Worm (Caenorhabditis elegans) whole organism, mixed stage, embryonic: ENCODE data around the gene T27E4.1.

ENCODE experiments used
- elt-1 ChIP-seq: sonication (generic microtip); optimal IDR thresholded peaks from 2 replicates; lab custom pipeline; 2017; ENCODE audit warnings: missing genetic modification characterization, mild to moderate bottlenecking, missing compliant biosample characterization, antibody characterized with exemption, moderate library complexity, borderline replicate concordance; ENCODE audit not compliant: insufficient read depth
- lsy-2 ChIP-seq: fragments of 150-350 bp; optimal IDR thresholded peaks from 2 replicates; lab custom pipeline; 2014; ENCODE audit warnings: missing biosample characterization, missing genetic modification characterization
- pha-4 ChIP-seq: fragments of 150-350 bp; optimal IDR thresholded peaks from 2 replicates; lab custom pipeline; 2018; ENCODE audit warnings: missing biosample characterization, missing genetic modification reagents, missing genetic modification characterization
- unc-39 ChIP-seq: fragments of 150-350 bp; optimal IDR thresholded peaks from 2 replicates; lab custom pipeline; 2014; ENCODE audit warnings: missing biosample characterization, missing genetic modification characterization
- unc-62 ChIP-seq: fragments of 150-350 bp; optimal IDR thresholded peaks from 2 replicates; lab custom pipeline; 2014; ENCODE audit warnings: missing biosample characterization, missing genetic modification reagents, missing genetic modification characterization

ce11 chrV:9098280-9098973 is 6.3 kb downstream of the T27E4.1 start, which contains the start of gene F21C10.9:
- TF ChIP-seq elt-1 (tag; lab: Kevin White, UChicago) (no peak), unc-39 (tag; lab: Kevin White, UChicago) (no peak), pha-4 (tag; lab: Kevin White, UChicago) (no peak), unc-62 (GFP tag; lab: Kevin White, UChicago) (no peak), lsy-2 (tag; lab: Kevin White, UChicago) (no peak)
